Worm (Caenorhabditis elegans): ENCODE measurements around the gene srbc-17.

ce11 chrV:2226903-2227302 lies 49.4 kb downstream of the srbc-17 start, which contains the start of gene nhr-18:
- TF ChIP-seq unc-39 (tag; optimal IDR thresholded peaks at IDR 0.05) (no peak), ztf-11 (tag; optimal IDR thresholded peaks at IDR 0.05) (no peak), unc-62 (GFP tag; optimal IDR thresholded peaks at IDR 0.05) (no peak), nhr-28 (tag; optimal IDR thresholded peaks at IDR 0.05) (no peak), ama-1 (optimal IDR thresholded peaks at IDR 0.05) (no peak), nhr-76 (tag; optimal IDR thresholded peaks at IDR 0.05) (no peak), daf-12 (tag; optimal IDR thresholded peaks at IDR 0.05) (no peak), aly-2 (tag; optimal IDR thresholded peaks at IDR 0.05) (no peak), zag-1 (tag; optimal IDR thresholded peaks at IDR 0.05) (no peak), fos-1 (tag; optimal IDR thresholded peaks at IDR 0.05) (no peak), egl-27 (tag; optimal IDR thresholded peaks at IDR 0.05) (no peak), ZK546.5 (tag; optimal IDR thresholded peaks at IDR 0.05) (no peak), jun-1 (tag; optimal IDR thresholded peaks at IDR 0.05) (no peak), nhr-11 (tag; optimal IDR thresholded peaks at IDR 0.05) (no peak)
